Fruit fly (Drosophila melanogaster): Measurements from ENCODE around the gene CG6813.

DNA sequence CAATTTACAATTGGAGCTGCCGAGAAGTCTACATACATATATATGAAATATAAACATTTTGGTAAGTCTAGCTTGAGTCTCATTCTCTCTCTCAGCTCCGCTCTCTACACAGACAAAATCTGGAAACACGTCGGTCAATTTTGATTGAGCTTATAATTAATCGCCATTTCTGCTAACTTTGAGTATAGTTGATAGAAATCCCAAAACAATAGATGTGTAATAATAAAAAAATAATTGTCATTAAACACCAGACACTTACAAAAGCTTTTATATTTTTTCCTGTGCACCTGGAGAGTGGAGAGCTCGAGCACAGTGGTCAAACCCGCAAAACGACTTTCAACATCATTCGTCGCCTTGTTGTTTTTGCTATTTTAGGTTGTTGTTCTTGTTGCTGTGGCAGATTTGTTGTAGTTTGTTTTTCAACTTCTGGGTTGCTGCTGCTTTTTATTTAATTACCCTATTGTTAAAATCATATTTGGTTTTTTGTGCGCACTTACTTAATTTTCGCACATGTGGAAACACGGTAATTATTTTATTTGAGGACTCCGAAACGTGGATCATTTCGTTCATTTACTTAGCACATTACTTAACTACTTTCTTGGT lies 30.3 kb upstream of the CG6813 start:
- no peak for TF ChIP-seq ttk (optimal IDR thresholded peaks at IDR 0.05)
- TF ChIP-seq psq (optimal IDR thresholded peaks at IDR 0.05) = no peak
- TF ChIP-seq Sin3A (optimal IDR thresholded peaks at IDR 0.05) = no peak
- no peak for TF ChIP-seq insv (optimal IDR thresholded peaks at IDR 0.05)
- no peak for TF ChIP-seq Myc (optimal IDR thresholded peaks at IDR 0.05)
- TF ChIP-seq h (optimal IDR thresholded peaks at IDR 0.05) = no peak
